Fruit fly (Drosophila melanogaster): ENCODE measurements around the gene Ssl1.
A peak's percentile ranks its signal among the peaks of the same experiment; 100 is the strongest.

Ssl1 gene

dm6 chr3L:22868070-22868469 lies 10.8 kb upstream of the Ssl1 start, which contains the start of gene EMC4 (continued):
- peak; percentile 14 for TF ChIP-seq Dek (tag; optimal IDR thresholded peaks at IDR 0.05)
- TF ChIP-seq pfk (GFP tag; optimal IDR thresholded peaks at IDR 0.05) = no peak
- TF ChIP-seq CG10209 (GFP tag; optimal IDR thresholded peaks at IDR 0.05) = peak; percentile 9
- TF ChIP-seq CG14050 (GFP tag; IDR thresholded peaks at IDR 0.05) = 0 out of 3 replicates have a peak, but pooled peaks have one; percentile 21
- peak; percentile 9 for TF ChIP-seq D19A (tag; optimal IDR thresholded peaks at IDR 0.05)
- TF ChIP-seq Max (GFP tag; optimal IDR thresholded peaks at IDR 0.05) = peak; percentile 6
- TF ChIP-seq Fer3 (tag; optimal IDR thresholded peaks at IDR 0.05) = peak; percentile 51
- TF ChIP-seq sug (tag; optimal IDR thresholded peaks at IDR 0.05) = peak; percentile 59
- TF ChIP-seq CG9797 (GFP tag; optimal IDR thresholded peaks at IDR 0.05) = peak; percentile 24
- peak; percentile 85 for TF ChIP-seq B-H2 (GFP tag; optimal IDR thresholded peaks at IDR 0.05)
- TF ChIP-seq nerfin-1 (tag; optimal IDR thresholded peaks at IDR 0.05) = peak; percentile 14
- no peak for TF ChIP-seq CG8281 (tag; optimal IDR thresholded peaks at IDR 0.05)
- peak; percentile 7 for TF ChIP-seq CG18619 (GFP tag; optimal IDR thresholded peaks at IDR 0.05)
- peak; percentile 56 for TF ChIP-seq Dad (GFP tag; optimal IDR thresholded peaks at IDR 0.05)
- TF ChIP-seq pho (GFP tag; optimal IDR thresholded peaks at IDR 0.05) = peak; percentile 54
- TF ChIP-seq pan (optimal IDR thresholded peaks at IDR 0.05) = no peak
- TF ChIP-seq pan (GFP tag; optimal IDR thresholded peaks at IDR 0.05 in 1 of 2, IDR thresholded peaks at IDR 0.05 in 1 of 2) = no peak
- 0 out of 3 replicates have a peak, but pooled peaks have one; percentile 18 for TF ChIP-seq CG34422 (GFP tag; IDR thresholded peaks at IDR 0.05)
- TF ChIP-seq CoRest (tag; optimal IDR thresholded peaks at IDR 0.05) = peak; percentile 34
- peak; percentile 57 for TF ChIP-seq Nf-YC (tag; optimal IDR thresholded peaks at IDR 0.05)
- TF ChIP-seq CG7271 (tag; optimal IDR thresholded peaks at IDR 0.05) = no peak
- TF ChIP-seq chn (GFP tag; optimal IDR thresholded peaks at IDR 0.05) = peak; percentile 44
- TF ChIP-seq CG2116 (GFP tag; optimal IDR thresholded peaks at IDR 0.05) = peak; percentile 93
- no peak for TF ChIP-seq lola (GFP tag; optimal IDR thresholded peaks at IDR 0.05)
- TF ChIP-seq CG12236 (GFP tag; optimal IDR thresholded peaks at IDR 0.05) = no peak
- peak; percentile 15 for TF ChIP-seq CG18262 (tag; optimal IDR thresholded peaks at IDR 0.05)
- peak; percentile 43 for TF ChIP-seq nau (GFP tag; optimal IDR thresholded peaks at IDR 0.05)
- TF ChIP-seq lilli (GFP tag; optimal IDR thresholded peaks at IDR 0.05) = peak; percentile 74
- TF ChIP-seq CG13296 (GFP tag; optimal IDR thresholded peaks at IDR 0.05) = peak; percentile 28
- TF ChIP-seq odd (GFP tag; optimal IDR thresholded peaks at IDR 0.05) = no peak
- peak; percentile 35 for TF ChIP-seq onecut (GFP tag; IDR thresholded peaks at IDR 0.05)
- TF ChIP-seq esg (GFP tag; conservative IDR thresholded peaks at IDR 0.05) = no peak
- no peak for TF ChIP-seq CG6272 (GFP tag; IDR thresholded peaks at IDR 0.05)
- TF ChIP-seq Scr (GFP tag; IDR thresholded peaks at IDR 0.05; ENCODE audit: partially characterized antibody) = peak; percentile 65
- TF ChIP-seq pzg (GFP tag; optimal IDR thresholded peaks at IDR 0.05) = peak; percentile 83
- TF ChIP-seq CG12659 (GFP tag; optimal IDR thresholded peaks at IDR 0.05) = peak; percentile 60
- TF ChIP-seq Sin3A (optimal IDR thresholded peaks at IDR 0.05) = peak; percentile 30
- TF ChIP-seq crol (GFP tag; IDR thresholded peaks at IDR 0.05) = no peak
- TF ChIP-seq Adf1 (GFP tag; IDR thresholded peaks at IDR 0.05) = no peak; the same call in 1 of the 2 replicates
- peak; percentile 97 for TF ChIP-seq CG10267 (tag; optimal IDR thresholded peaks at IDR 0.05)
- TF ChIP-seq Dref (GFP tag; IDR thresholded peaks at IDR 0.05) = peak; percentile 93
- peak; percentile 36 for TF ChIP-seq bab2 (GFP tag; optimal IDR thresholded peaks at IDR 0.05)
- peak; percentile 44 for TF ChIP-seq ems (GFP tag; optimal IDR thresholded peaks at IDR 0.05)
- peak; percentile 20 for TF ChIP-seq ewg (GFP tag; optimal IDR thresholded peaks at IDR 0.05)
- peak; percentile 8 for TF ChIP-seq eyg (GFP tag; optimal IDR thresholded peaks at IDR 0.05)
- peak; percentile 39 for TF ChIP-seq CG3163 (GFP tag; optimal IDR thresholded peaks at IDR 0.05)
- TF ChIP-seq CG6254 (GFP tag; optimal IDR thresholded peaks at IDR 0.05) = peak; percentile 10
- no peak for TF ChIP-seq CG9876 (GFP tag; optimal IDR thresholded peaks at IDR 0.05)
- TF ChIP-seq Chrac-16 (GFP tag; optimal IDR thresholded peaks at IDR 0.05) = peak; percentile 39
- TF ChIP-seq ind (GFP tag; optimal IDR thresholded peaks at IDR 0.05) = peak; percentile 46
- TF ChIP-seq Taf1 (GFP tag; IDR thresholded peaks at IDR 0.05) = no peak
